Fruit fly (Drosophila melanogaster) whole organism, embryonic: ENCODE measurements around the gene Dph3.

Experiments
- Blimp-1 ChIP-seq: fragments of 200-800 bp; sonication (Bioruptor generic); optimal IDR thresholded peaks from 3 replicates; lab custom pipeline; 2018; ENCODE audit warnings: missing biosample characterization, missing genetic modification characterization, mild to moderate bottlenecking, moderate library complexity, missing genetic modification reagents
- BtbVII ChIP-seq: fragments of 200-800 bp; sonication (Bioruptor generic); optimal IDR thresholded peaks from 3 replicates; lab custom pipeline; 2017; ENCODE audit warnings: missing biosample characterization, mild to moderate bottlenecking, missing genetic modification characterization
- CG10209 ChIP-seq: fragments of 200-800 bp; sonication (Bioruptor generic); optimal IDR thresholded peaks from 3 replicates; lab custom pipeline; 2017; ENCODE audit warnings: missing biosample characterization, mild to moderate bottlenecking, missing genetic modification characterization, missing genetic modification reagents
- CG12219 ChIP-seq: fragments of 200-800 bp; sonication (Bioruptor generic); optimal IDR thresholded peaks from 3 replicates; lab custom pipeline; 2018; ENCODE audit warnings: missing biosample characterization, mild to moderate bottlenecking, missing genetic modification characterization
- CG12299 ChIP-seq: fragments of 200-800 bp; sonication (Bioruptor generic); optimal IDR thresholded peaks from 2 replicates; lab custom pipeline; 2018; ENCODE audit warnings: missing biosample characterization, mild to moderate bottlenecking, missing genetic modification characterization
- CG12769 ChIP-seq: fragments of 200-800 bp; sonication (Bioruptor generic); optimal IDR thresholded peaks from 2 replicates; lab custom pipeline; 2019; ENCODE audit warnings: missing biosample characterization, mild to moderate bottlenecking, missing genetic modification characterization, moderate library complexity
- CG14965 ChIP-seq: fragments of 200-800 bp; sonication (Bioruptor generic); optimal IDR thresholded peaks from 2 replicates; lab custom pipeline; 2016; ENCODE audit warnings: missing biosample characterization, missing genetic modification characterization, borderline replicate concordance
- CG1832 ChIP-seq: fragments of 200-800 bp; sonication (Bioruptor generic); optimal IDR thresholded peaks from 2 replicates; lab custom pipeline; 2017; ENCODE audit warnings: missing biosample characterization, mild to moderate bottlenecking, missing genetic modification characterization, inconsistent platforms
- CG2116 ChIP-seq: fragments of 200-800 bp; sonication (Bioruptor generic); optimal IDR thresholded peaks from 3 replicates; lab custom pipeline; 2018; ENCODE audit warnings: missing biosample characterization, mild to moderate bottlenecking, missing genetic modification characterization
- CG2678 ChIP-seq: fragments of 200-800 bp; sonication (Bioruptor generic); optimal IDR thresholded peaks from 3 replicates; lab custom pipeline; 2019; ENCODE audit warnings: missing biosample characterization, mild to moderate bottlenecking, missing genetic modification characterization, moderate library complexity
- CG32767 ChIP-seq: fragments of 200-800 bp; sonication (Bioruptor generic); IDR thresholded peaks from 2 replicates; pipeline ENCODE4 v1.3.6; 2022; ENCODE audit warnings: missing biosample characterization, missing genetic modification characterization
- CG34224 ChIP-seq: fragments of 200-800 bp; sonication (Bioruptor generic); IDR thresholded peaks from 3 replicates; pipeline ENCODE4 v1.3.6; 2022; ENCODE audit warnings: missing biosample characterization, missing genetic modification characterization; ENCODE audit not compliant: partially characterized antibody
- CG3838 ChIP-seq: fragments of 200-800 bp; sonication (Bioruptor generic); optimal IDR thresholded peaks from 3 replicates; lab custom pipeline; 2016; ENCODE audit warnings: missing biosample characterization, missing genetic modification characterization
- CG4282 ChIP-seq: fragments of 200-800 bp; sonication (Bioruptor generic); optimal IDR thresholded peaks from 2 replicates; lab custom pipeline; 2016; ENCODE audit warnings: missing biosample characterization, missing genetic modification characterization
- CG7372 ChIP-seq: fragments of 200-800 bp; sonication (Bioruptor generic); IDR thresholded peaks from 2 replicates; pipeline ENCODE4 v1.3.6; 2022; ENCODE audit warnings: missing biosample characterization, missing genetic modification characterization
- Chrac-16 ChIP-seq: fragments of 200-800 bp; sonication (Bioruptor generic); optimal IDR thresholded peaks from 3 replicates; lab custom pipeline; 2016; ENCODE audit warnings: missing biosample characterization, missing genetic modification characterization
- CkIIα-i1 ChIP-seq: fragments of 200-800 bp; sonication (Bioruptor generic); IDR thresholded peaks from 2 replicates; pipeline ENCODE4 v1.3.6; 2022; ENCODE audit warnings: missing biosample characterization, missing genetic modification characterization
- CoRest ChIP-seq: fragments of 200-800 bp; sonication (Bioruptor generic); optimal IDR thresholded peaks from 3 replicates; lab custom pipeline; 2018; ENCODE audit warnings: missing biosample characterization, mild to moderate bottlenecking, missing genetic modification characterization, moderate library complexity
- Dbx ChIP-seq: fragments of 200-800 bp; sonication (Bioruptor generic); IDR thresholded peaks from 3 replicates; pipeline ENCODE4 v1.3.6; 2022; ENCODE audit warnings: missing biosample characterization, missing genetic modification characterization
- E2f2 ChIP-seq: fragments of 200-800 bp; sonication (Bioruptor generic); IDR thresholded peaks from 2 replicates; pipeline ENCODE4 v1.3.6; 2022; ENCODE audit warnings: missing biosample characterization, missing genetic modification characterization
- ERR ChIP-seq: fragments of 200-800 bp; sonication (Bioruptor generic); optimal IDR thresholded peaks from 2 replicates; lab custom pipeline; 2016; ENCODE audit warnings: missing biosample characterization, missing genetic modification characterization
- GATAe ChIP-seq: fragments of 200-800 bp; sonication (Bioruptor generic); conservative IDR thresholded peaks from 2 replicates; pipeline ENCODE4 v1.3.6; 2022; ENCODE audit warnings: missing biosample characterization, missing genetic modification characterization
- HmgZ ChIP-seq: fragments of 200-800 bp; sonication (Bioruptor generic); optimal IDR thresholded peaks from 2 replicates; lab custom pipeline; 2018; ENCODE audit warnings: missing biosample characterization, mild to moderate bottlenecking, missing genetic modification characterization
- Hr3 ChIP-seq: fragments of 200-800 bp; sonication (Bioruptor generic); optimal IDR thresholded peaks from 3 replicates; lab custom pipeline; 2016; ENCODE audit warnings: missing biosample characterization, missing genetic modification characterization
- Hsf ChIP-seq: fragments of 200-800 bp; sonication (Bioruptor generic); optimal IDR thresholded peaks from 3 replicates; lab custom pipeline; 2016; ENCODE audit warnings: missing biosample characterization, missing genetic modification characterization
- MESR4 ChIP-seq: fragments of 200-800 bp; sonication (Bioruptor generic); optimal IDR thresholded peaks from 2 replicates; lab custom pipeline; 2018; ENCODE audit warnings: missing biosample characterization, mild to moderate bottlenecking, missing genetic modification characterization, moderate library complexity
- NC2α ChIP-seq: fragments of 200-800 bp; sonication (Bioruptor generic); optimal IDR thresholded peaks from 2 replicates; lab custom pipeline; 2016; ENCODE audit warnings: missing biosample characterization, missing genetic modification characterization
- NC2β ChIP-seq: fragments of 200-800 bp; sonication (Bioruptor generic); optimal IDR thresholded peaks from 2 replicates; lab custom pipeline; 2016; ENCODE audit warnings: missing biosample characterization, missing genetic modification characterization
- Trl ChIP-seq, 3 experiments: fragments of >200 bp in 2 of 3; fragments of 200-800 bp in 1 of 3; sonication (Bioruptor generic) in 1 of 3; optimal IDR thresholded peaks; 2 replicates in 1 of 3; 3 replicates in 2 of 3; lab custom pipeline; 2016 to 2017; ENCODE audit warnings: missing biosample characterization in 1 of 3, missing genetic modification characterization in 1 of 3
- Xbp1 ChIP-seq: fragments of 200-800 bp; sonication (Bioruptor generic); optimal IDR thresholded peaks from 3 replicates; lab custom pipeline; 2016; ENCODE audit warnings: missing biosample characterization, mild to moderate bottlenecking, missing genetic modification characterization
- ac ChIP-seq: fragments of 200-800 bp; sonication (Bioruptor generic); optimal IDR thresholded peaks from 3 replicates; lab custom pipeline; 2017; ENCODE audit warnings: missing biosample characterization, mild to moderate bottlenecking, missing genetic modification characterization
- ap ChIP-seq: fragments of 200-800 bp; sonication (Bioruptor generic); IDR thresholded peaks from 2 replicates; pipeline ENCODE4 v1.3.6; 2022; ENCODE audit warnings: missing biosample characterization, missing genetic modification characterization
- bowl ChIP-seq: fragments of 200-800 bp; sonication (Bioruptor generic); IDR thresholded peaks from 2 replicates; pipeline ENCODE4 v1.3.6; 2022; ENCODE audit warnings: missing biosample characterization, missing genetic modification characterization
- cg ChIP-seq: fragments of 200-800 bp; sonication (Bioruptor generic); optimal IDR thresholded peaks from 3 replicates; lab custom pipeline; 2019; ENCODE audit warnings: missing biosample characterization, mild to moderate bottlenecking, missing genetic modification characterization, moderate library complexity
- dan ChIP-seq: fragments of 200-800 bp; sonication (Bioruptor generic); IDR thresholded peaks from 2 replicates; pipeline ENCODE4 v1.3.6; 2022; ENCODE audit warnings: missing biosample characterization, missing genetic modification characterization
- disco-r ChIP-seq: fragments of 200-800 bp; sonication (Bioruptor generic); optimal IDR thresholded peaks from 2 replicates; lab custom pipeline; 2016; ENCODE audit warnings: missing biosample characterization, missing genetic modification characterization
- esg ChIP-seq: fragments of 200-800 bp; sonication (Bioruptor generic); conservative IDR thresholded peaks from 2 replicates; pipeline ENCODE4 v1.3.6; 2022; ENCODE audit warnings: missing biosample characterization, missing genetic modification characterization
- gcm ChIP-seq: fragments of 200-800 bp; sonication (Bioruptor generic); optimal IDR thresholded peaks from 2 replicates; lab custom pipeline; 2019; ENCODE audit warnings: missing biosample characterization, mild to moderate bottlenecking, missing genetic modification characterization, moderate library complexity
- gsb ChIP-seq: fragments of 200-800 bp; sonication (Bioruptor generic); IDR thresholded peaks from 2 replicates; pipeline ENCODE4 v1.3.6; 2022; ENCODE audit warnings: missing biosample characterization, missing genetic modification characterization
- h ChIP-seq: fragments of >200 bp; optimal IDR thresholded peaks from 2 replicates; lab custom pipeline; 2017
- her ChIP-seq: fragments of 200-800 bp; sonication (Bioruptor generic); optimal IDR thresholded peaks from 2 replicates; lab custom pipeline; 2016; ENCODE audit warnings: missing biosample characterization, missing genetic modification characterization
- knrl ChIP-seq: fragments of 200-800 bp; sonication (Bioruptor generic); IDR thresholded peaks from 3 replicates; pipeline ENCODE4 v1.3.6; 2022; ENCODE audit warnings: missing biosample characterization, missing genetic modification characterization; ENCODE audit not compliant: partially characterized antibody
- mld ChIP-seq: fragments of 200-800 bp; sonication (Bioruptor generic); IDR thresholded peaks from 3 replicates; pipeline ENCODE4 v1.3.6; 2022; ENCODE audit warnings: missing biosample characterization, missing genetic modification characterization; ENCODE audit not compliant: partially characterized antibody
- otp ChIP-seq: fragments of 200-800 bp; sonication (Bioruptor generic); IDR thresholded peaks from 3 replicates; pipeline ENCODE4, ENCODE4 v1.3.6; 2022; ENCODE audit warnings: missing biosample characterization, missing genetic modification characterization
- phol ChIP-seq: fragments of 200-800 bp; sonication (Bioruptor generic); optimal IDR thresholded peaks from 3 replicates; lab custom pipeline; 2018; ENCODE audit warnings: missing biosample characterization, mild to moderate bottlenecking, missing genetic modification characterization, moderate library complexity
- sna ChIP-seq: fragments of 200-800 bp; sonication (Bioruptor generic); IDR thresholded peaks from 2 replicates; pipeline ENCODE4 v1.3.6; 2022; ENCODE audit warnings: missing biosample characterization, missing genetic modification characterization; ENCODE audit not compliant: partially characterized antibody
- tap ChIP-seq: fragments of 200-800 bp; optimal IDR thresholded peaks from 3 replicates; lab custom pipeline; 2019; ENCODE audit warnings: missing biosample characterization, mild to moderate bottlenecking, missing genetic modification characterization, moderate library complexity
- unpg ChIP-seq: fragments of 200-800 bp; sonication (Bioruptor generic); optimal IDR thresholded peaks from 3 replicates; lab custom pipeline; 2018; ENCODE audit warnings: missing biosample characterization, mild to moderate bottlenecking, missing genetic modification characterization, moderate library complexity
- wor ChIP-seq: fragments of 200-800 bp; sonication (Bioruptor generic); IDR thresholded peaks from 2 replicates; pipeline ENCODE4 v1.3.6; 2022; ENCODE audit warnings: missing biosample characterization, missing genetic modification characterization

Gene Dph3

DNA sequence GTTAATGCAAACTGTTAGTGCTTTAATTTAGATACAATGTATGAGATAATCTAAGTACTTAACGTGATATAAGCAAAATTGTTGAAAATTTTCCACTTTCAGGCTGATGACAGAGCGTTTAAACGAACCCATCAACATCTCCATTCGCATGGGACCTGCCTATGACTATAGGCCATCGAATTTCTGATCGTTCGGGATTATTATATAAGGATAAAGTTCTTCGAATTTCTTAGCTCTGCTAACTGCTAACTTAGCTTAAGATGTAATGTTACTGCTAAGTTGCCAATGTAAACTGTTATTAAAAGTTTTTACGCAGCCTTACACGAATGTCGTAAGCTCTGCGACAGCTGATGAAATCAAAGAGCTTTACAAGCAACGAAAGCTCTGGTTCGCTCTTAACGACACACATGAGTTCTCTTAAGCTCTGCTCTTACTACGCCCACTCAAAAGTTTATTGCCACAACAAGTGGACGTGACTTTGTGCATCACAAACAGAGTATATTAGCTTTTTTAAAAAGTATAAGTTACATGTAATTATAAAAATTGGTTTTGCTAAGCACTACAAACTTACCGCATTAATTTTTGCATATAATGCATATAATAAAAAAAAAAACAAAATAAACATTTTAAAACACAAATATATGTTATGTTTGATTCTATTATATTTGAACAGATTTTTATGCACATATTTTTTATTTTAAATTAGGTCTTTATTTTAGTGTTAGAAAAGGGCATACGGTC lies 34.9 kb upstream of the Dph3 start (continued):
- TF ChIP-seq her (peak; percentile 18), CG12769 (tag; lab: Kevin White, UChicago) (peak; percentile 82), disco-r (GFP tag; lab: Kevin White, UChicago) (peak; percentile 31), sna (GFP tag; lab: Robert Waterston, UW) (no peak), CG12219 (GFP tag; lab: Kevin White, UChicago) (peak; percentile 92), tap (peak; percentile 89), CG7372 (GFP tag; lab: Robert Waterston, UW) (peak; percentile 99), unpg (GFP tag; lab: Kevin White, UChicago) (peak; percentile 98), cg (GFP tag; lab: Kevin White, UChicago) (peak; percentile 68), ac (GFP tag; lab: Kevin White, UChicago) (peak; percentile 60), Trl (optimal IDR thresholded peaks at IDR 0.05; lab: Kevin White, UChicago) (peak; percentile 71 to 81), Trl (GFP tag; optimal IDR thresholded peaks at IDR 0.05; lab: Kevin White, UChicago) (peak; percentile 81), ap (peak; percentile 97), CG3838 (GFP tag; lab: Kevin White, UChicago) (peak; percentile 94), dan (GFP tag; lab: Robert Waterston, UW) (peak; percentile 64; the same call in 1 of the 2 replicates), bowl (GFP tag; lab: Robert Waterston, UW) (peak; percentile 91), HmgZ (tag; lab: Kevin White, UChicago) (peak; percentile 97), NC2α (GFP tag; lab: Kevin White, UChicago) (peak; percentile 77), Chrac-16 (GFP tag; lab: Kevin White, UChicago) (peak; percentile 92), CG10209 (peak; percentile 99), Hr3 (GFP tag; lab: Kevin White, UChicago) (peak; percentile 99), mld (no peak), otp (peak; percentile 90), CG14965 (GFP tag; lab: Kevin White, UChicago) (no peak), phol (tag; lab: Kevin White, UChicago) (peak; percentile 99), Blimp-1 (GFP tag; lab: Kevin White, UChicago) (peak; percentile 100), esg (GFP tag; lab: Robert Waterston, UW) (peak; percentile 99), BtbVII (GFP tag; lab: Kevin White, UChicago) (peak; percentile 98), Dbx (GFP tag; lab: Robert Waterston, UW) (peak; percentile 99), h (lab: Kevin White, UChicago) (no peak), gsb (GFP tag; lab: Robert Waterston, UW) (peak; percentile 96), CG2678 (tag; lab: Kevin White, UChicago) (peak; percentile 100), CkIIα-i1 (GFP tag; lab: Robert Waterston, UW) (peak; percentile 87), NC2β (GFP tag; lab: Kevin White, UChicago) (peak; percentile 55), gcm (GFP tag; lab: Kevin White, UChicago) (peak; percentile 97), CG32767 (GFP tag; lab: Robert Waterston, UW) (peak; percentile 99), CG2116 (GFP tag; lab: Kevin White, UChicago) (peak; percentile 79), MESR4 (GFP tag; lab: Kevin White, UChicago) (peak; percentile 19), CG4282 (GFP tag; lab: Kevin White, UChicago) (no peak), CG34224 (GFP tag; lab: Robert Waterston, UW) (no peak), CG1832 (no peak), knrl (GFP tag; lab: Robert Waterston, UW) (no peak), Xbp1 (GFP tag; lab: Kevin White, UChicago) (peak; percentile 97), Hsf (GFP tag; lab: Kevin White, UChicago) (peak; percentile 97), wor (GFP tag; lab: Robert Waterston, UW) (peak; percentile 99), CG12299 (tag; lab: Kevin White, UChicago) (peak; percentile 97), CoRest (tag; lab: Kevin White, UChicago) (peak; percentile 100), GATAe (GFP tag; lab: Robert Waterston, UW) (peak; percentile 98), ERR (peak; percentile 39), E2f2 (GFP tag; lab: Robert Waterston, UW) (peak; percentile 87)
